Fruit fly (Drosophila melanogaster) whole organism, embryonic: ENCODE results near the gene Rbm13.

Experiments used
- Aef1 ChIP-seq: fragments of 200-800 bp; sonication (Bioruptor generic); IDR thresholded peaks from 3 replicates; pipeline ENCODE4 v1.3.6; 2022; ENCODE audit warnings: missing biosample characterization, missing genetic modification characterization
- CG18764 ChIP-seq: fragments of 200-800 bp; sonication (Bioruptor generic); optimal IDR thresholded peaks from 3 replicates; lab custom pipeline; 2016; ENCODE audit warnings: missing biosample characterization, missing genetic modification characterization
- CG7556 ChIP-seq: fragments of 200-800 bp; sonication (Bioruptor generic); optimal IDR thresholded peaks from 2 replicates; lab custom pipeline; 2017; ENCODE audit warnings: missing biosample characterization, mild to moderate bottlenecking, missing genetic modification characterization
- Dbx ChIP-seq: fragments of 200-800 bp; sonication (Bioruptor generic); IDR thresholded peaks from 3 replicates; pipeline ENCODE4 v1.3.6; 2022; ENCODE audit warnings: missing biosample characterization, missing genetic modification characterization
- E2f2 ChIP-seq: fragments of 200-800 bp; sonication (Bioruptor generic); IDR thresholded peaks from 2 replicates; pipeline ENCODE4 v1.3.6; 2022; ENCODE audit warnings: missing biosample characterization, missing genetic modification characterization
- Ets97D ChIP-seq: fragments of 200-800 bp; sonication (Bioruptor generic); optimal IDR thresholded peaks from 3 replicates; lab custom pipeline; 2016; ENCODE audit warnings: missing biosample characterization, missing genetic modification characterization
- NFAT ChIP-seq: fragments of 200-800 bp; sonication (Bioruptor generic); IDR thresholded peaks from 2 replicates; pipeline ENCODE4 v1.3.6; 2022; ENCODE audit warnings: missing biosample characterization, missing genetic modification characterization
- Rx ChIP-seq: fragments of 200-800 bp; sonication (Bioruptor generic); IDR thresholded peaks from 2 replicates; pipeline ENCODE4 v1.3.6; 2022; ENCODE audit warnings: missing biosample characterization, missing genetic modification characterization
- ara ChIP-seq: fragments of 200-800 bp; sonication (Bioruptor generic); IDR thresholded peaks from 2 replicates; pipeline ENCODE4 v1.3.6; 2022; ENCODE audit warnings: missing biosample characterization, missing genetic modification characterization
- ci ChIP-seq: fragments of 200-800 bp; sonication (Bioruptor generic); IDR thresholded peaks from 3 replicates; pipeline ENCODE4 v1.3.6; 2022; ENCODE audit warnings: missing biosample characterization, missing genetic modification characterization
- dpn ChIP-seq, 2 experiments: fragments of 200-800 bp; sonication (Bioruptor generic); optimal IDR thresholded peaks; 3 replicates each; lab custom pipeline; 2016; ENCODE audit warnings: missing biosample characterization in 2 of 2, missing genetic modification characterization in 2 of 2
- hb ChIP-seq: fragments of 200-800 bp; sonication (Bioruptor generic); IDR thresholded peaks from 3 replicates; pipeline ENCODE4 v1.3.6; 2022; ENCODE audit warnings: missing biosample characterization, missing genetic modification characterization; ENCODE audit not compliant: partially characterized antibody
- sens ChIP-seq: fragments of 200-800 bp; sonication (Bioruptor generic); peaks from one replicate; lab custom pipeline; 2016; ENCODE audit warnings: missing biosample characterization, missing genetic modification characterization
- sna ChIP-seq: fragments of 200-800 bp; sonication (Bioruptor generic); IDR thresholded peaks from 2 replicates; pipeline ENCODE4 v1.3.6; 2022; ENCODE audit warnings: missing biosample characterization, missing genetic modification characterization; ENCODE audit not compliant: partially characterized antibody

dm6 chrX:8905545-8906455 is 4.3 kb downstream of the Rbm13 start:
- TF ChIP-seq ara (0 out of 2 replicates have a peak, but pooled peaks have one; percentile 8), dpn (GFP tag; optimal IDR thresholded peaks at IDR 0.05; lab: Kevin White, UChicago) (no peak), hb (GFP tag; lab: Robert Waterston, UW) (no peak), Dbx (GFP tag; lab: Robert Waterston, UW) (no peak), ci (no peak), Rx (no peak), sna (GFP tag; lab: Robert Waterston, UW) (peak; percentile 42; the same call in 1 of the 2 replicates), sens (GFP tag; lab: Kevin White, UChicago) (peak; percentile 22), E2f2 (GFP tag; lab: Robert Waterston, UW) (no peak), Ets97D (no peak), CG7556 (GFP tag; lab: Kevin White, UChicago) (no peak), Aef1 (GFP tag; lab: Robert Waterston, UW) (no peak), CG18764 (GFP tag; lab: Kevin White, UChicago) (no peak), NFAT (GFP tag; lab: Robert Waterston, UW) (no peak)
